Worm (Caenorhabditis elegans) whole organism, late embryonic: ENCODE measurements around the gene C33F10.4.

Experiments used
- ama-1 ChIP-seq: fragments of 150-350 bp; optimal IDR thresholded peaks from 2 replicates; lab custom pipeline; 2014
- ceh-48 ChIP-seq: sonication (generic microtip); optimal IDR thresholded peaks from 2 replicates; lab custom pipeline; 2016; ENCODE audit warnings: missing genetic modification characterization, inconsistent platforms, missing compliant biosample characterization
- odd-2 ChIP-seq: sonication (generic microtip); optimal IDR thresholded peaks from 2 replicates; lab custom pipeline; 2017; ENCODE audit warnings: antibody characterized with exemption, mild to moderate bottlenecking, missing genetic modification characterization, missing compliant biosample characterization
- tbx-2 ChIP-seq: sonication (generic microtip); optimal IDR thresholded peaks from 2 replicates; lab custom pipeline; 2016; ENCODE audit warnings: missing genetic modification characterization, missing compliant biosample characterization
- unc-42 ChIP-seq: sonication (generic microtip); optimal IDR thresholded peaks from 2 replicates; lab custom pipeline; 2016; ENCODE audit warnings: missing genotype, missing genetic modification characterization, missing compliant biosample characterization
- zip-5 ChIP-seq: sonication (generic microtip); optimal IDR thresholded peaks from 2 replicates; lab custom pipeline; 2016; ENCODE audit warnings: missing genetic modification characterization, missing compliant biosample characterization

ce11 chrII:4806261-4806660 is 10.7 kb downstream of the C33F10.4 start:
- TF ChIP-seq tbx-2 (tag; lab: Kevin White, UChicago): no peak
- TF ChIP-seq unc-42: no peak
- TF ChIP-seq zip-5 (tag; lab: Kevin White, UChicago): no peak
- no peak for TF ChIP-seq odd-2 (tag; lab: Kevin White, UChicago)
- no peak for TF ChIP-seq ama-1 (lab: Kevin White, UChicago)
- no peak for TF ChIP-seq ceh-48 (tag; lab: Kevin White, UChicago)
